Fruit fly (Drosophila melanogaster) whole organism, embryonic: ENCODE results near the gene cert.

Experiments
- Antp ChIP-seq: fragments of 200-800 bp; sonication (Bioruptor generic); optimal IDR thresholded peaks from 3 replicates; lab custom pipeline; 2016; ENCODE audit warnings: missing biosample characterization, missing genetic modification characterization
- Asciz ChIP-seq: fragments of 200-800 bp; sonication (Bioruptor generic); optimal IDR thresholded peaks from 2 replicates; lab custom pipeline; 2017; ENCODE audit warnings: missing biosample characterization, mild to moderate bottlenecking, missing genetic modification characterization, missing genetic modification reagents
- CG10979 ChIP-seq: fragments of 200-800 bp; sonication (Bioruptor generic); optimal IDR thresholded peaks from 2 replicates; lab custom pipeline; 2018; ENCODE audit warnings: missing biosample characterization, mild to moderate bottlenecking, missing genetic modification characterization, moderate library complexity
- CG11398 ChIP-seq: fragments of 200-800 bp; sonication (Bioruptor generic); optimal IDR thresholded peaks from 2 replicates; lab custom pipeline; 2016; ENCODE audit warnings: missing biosample characterization, missing genetic modification characterization
- CG12236 ChIP-seq: fragments of 200-800 bp; sonication (Bioruptor generic); optimal IDR thresholded peaks from 2 replicates; lab custom pipeline; 2016; ENCODE audit warnings: missing biosample characterization, missing genetic modification characterization
- CG12299 ChIP-seq: fragments of 200-800 bp; sonication (Bioruptor generic); optimal IDR thresholded peaks from 2 replicates; lab custom pipeline; 2018; ENCODE audit warnings: missing biosample characterization, mild to moderate bottlenecking, missing genetic modification characterization
- CG13775 ChIP-seq: fragments of 200-800 bp; sonication (Bioruptor generic); optimal IDR thresholded peaks from 3 replicates; lab custom pipeline; 2017; ENCODE audit warnings: missing biosample characterization, mild to moderate bottlenecking, missing genetic modification characterization
- CG14014 ChIP-seq: fragments of 200-800 bp; sonication (Bioruptor generic); IDR thresholded peaks from 2 replicates; pipeline ENCODE4 v1.3.6; 2022; ENCODE audit warnings: missing biosample characterization, missing genetic modification characterization
- CG15269 ChIP-seq: fragments of 200-800 bp; sonication (Bioruptor generic); optimal IDR thresholded peaks from 2 replicates; lab custom pipeline; 2018; ENCODE audit warnings: missing biosample characterization, mild to moderate bottlenecking, missing genetic modification characterization, moderate library complexity
- CG15479 ChIP-seq: fragments of 200-800 bp; sonication (Bioruptor generic); optimal IDR thresholded peaks from 3 replicates; lab custom pipeline; 2019; ENCODE audit warnings: missing biosample characterization, mild to moderate bottlenecking, missing genetic modification characterization, moderate library complexity
- CG17385 ChIP-seq: fragments of 200-800 bp; sonication (Bioruptor generic); optimal IDR thresholded peaks from 3 replicates; lab custom pipeline; 2018; ENCODE audit warnings: missing biosample characterization, mild to moderate bottlenecking, missing genetic modification characterization
- CG1792 ChIP-seq: fragments of 200-800 bp; sonication (Bioruptor generic); optimal IDR thresholded peaks from 2 replicates; lab custom pipeline; 2016; ENCODE audit warnings: missing biosample characterization, missing genetic modification characterization
- CG18619 ChIP-seq: fragments of 200-800 bp; sonication (Bioruptor generic); optimal IDR thresholded peaks from 3 replicates; lab custom pipeline; 2017; ENCODE audit warnings: missing biosample characterization, mild to moderate bottlenecking, missing genetic modification characterization
- CG2120 ChIP-seq: fragments of 200-800 bp; sonication (Bioruptor generic); optimal IDR thresholded peaks from 3 replicates; lab custom pipeline; 2016; ENCODE audit warnings: missing biosample characterization, missing genetic modification characterization
- CG2202 ChIP-seq: fragments of 200-800 bp; sonication (Bioruptor generic); optimal IDR thresholded peaks from 2 replicates; lab custom pipeline; 2018; ENCODE audit warnings: missing biosample characterization, mild to moderate bottlenecking, missing genetic modification characterization
- CG34376 ChIP-seq: fragments of 200-800 bp; sonication (Bioruptor generic); optimal IDR thresholded peaks from 2 replicates; lab custom pipeline; 2018; ENCODE audit warnings: missing biosample characterization, mild to moderate bottlenecking, missing genetic modification characterization
- CG42726 ChIP-seq: fragments of 200-800 bp; sonication (Bioruptor generic); IDR thresholded peaks from 2 replicates; pipeline ENCODE4 v1.3.6; 2022; ENCODE audit warnings: missing biosample characterization, missing genetic modification characterization; ENCODE audit not compliant: partially characterized antibody
- CG6254 ChIP-seq: fragments of 200-800 bp; sonication (Bioruptor generic); optimal IDR thresholded peaks from 3 replicates; lab custom pipeline; 2017; ENCODE audit warnings: mild to moderate bottlenecking, missing biosample characterization, missing genetic modification reagents, missing genetic modification characterization
- CG7372 ChIP-seq: fragments of 200-800 bp; sonication (Bioruptor generic); IDR thresholded peaks from 2 replicates; pipeline ENCODE4 v1.3.6; 2022; ENCODE audit warnings: missing biosample characterization, missing genetic modification characterization
- CG7928 ChIP-seq: fragments of 200-800 bp; sonication (Bioruptor generic); optimal IDR thresholded peaks from 2 replicates; lab custom pipeline; 2017; ENCODE audit warnings: missing biosample characterization, mild to moderate bottlenecking, missing genetic modification characterization
- CoRest ChIP-seq: fragments of 200-800 bp; sonication (Bioruptor generic); optimal IDR thresholded peaks from 3 replicates; lab custom pipeline; 2018; ENCODE audit warnings: missing biosample characterization, mild to moderate bottlenecking, missing genetic modification characterization, moderate library complexity
- Dll ChIP-seq: fragments of 200-800 bp; sonication (Bioruptor generic); IDR thresholded peaks from 4 replicates; pipeline ENCODE4 v1.3.6; 2022; ENCODE audit warnings: missing biosample characterization, missing genetic modification characterization; ENCODE audit not compliant: partially characterized antibody
- Dp ChIP-seq: fragments of 200-800 bp; sonication (Bioruptor generic); optimal IDR thresholded peaks from 2 replicates; lab custom pipeline; 2018; ENCODE audit warnings: missing biosample characterization, mild to moderate bottlenecking, missing genetic modification characterization, moderate library complexity
- Ets65A ChIP-seq: fragments of 200-800 bp; sonication (Bioruptor generic); peaks from one replicate; lab custom pipeline; 2016; ENCODE audit warnings: missing biosample characterization, missing genetic modification characterization
- Lhr ChIP-seq: fragments of 200-800 bp; sonication (Bioruptor generic); optimal IDR thresholded peaks from 3 replicates; lab custom pipeline; 2017; ENCODE audit warnings: mild to moderate bottlenecking, missing biosample characterization, missing genetic modification reagents, missing genetic modification characterization
- Med ChIP-seq: fragments of 200-800 bp; sonication (Bioruptor generic); peaks from one replicate; lab custom pipeline; 2016; ENCODE audit warnings: missing biosample characterization, missing genetic modification characterization, mild to moderate bottlenecking, inconsistent platforms, moderate library complexity
- Neu2 ChIP-seq: fragments of 200-800 bp; sonication (Bioruptor generic); optimal IDR thresholded peaks from 3 replicates; lab custom pipeline; 2016; ENCODE audit warnings: missing biosample characterization, missing genetic modification characterization, borderline replicate concordance
- Scr ChIP-seq: fragments of 200-800 bp; sonication (Bioruptor generic); IDR thresholded peaks from 2 replicates; pipeline ENCODE4 v1.3.6; 2022; ENCODE audit warnings: missing biosample characterization, missing genetic modification characterization; ENCODE audit not compliant: partially characterized antibody
- Side ChIP-seq: fragments of 200-800 bp; sonication (Bioruptor generic); optimal IDR thresholded peaks from 2 replicates; lab custom pipeline; 2016; ENCODE audit warnings: missing biosample characterization, missing genetic modification characterization
- Sox102F ChIP-seq: fragments of 200-800 bp; sonication (Bioruptor generic); optimal IDR thresholded peaks from 2 replicates; lab custom pipeline; 2018; ENCODE audit warnings: missing biosample characterization, mild to moderate bottlenecking, missing genetic modification characterization, moderate library complexity
- bbx ChIP-seq: fragments of 200-800 bp; sonication (Bioruptor generic); IDR thresholded peaks from 2 replicates; pipeline ENCODE4 v1.3.6; 2022; ENCODE audit warnings: missing biosample characterization, missing genetic modification characterization; ENCODE audit not compliant: partially characterized antibody
- crol ChIP-seq: fragments of 200-800 bp; sonication (Bioruptor generic); IDR thresholded peaks from 2 replicates; pipeline ENCODE4 v1.3.6; 2022; ENCODE audit warnings: missing biosample characterization, missing genetic modification characterization
- crp ChIP-seq, 2 experiments: fragments of 200-800 bp; sonication (Bioruptor generic); optimal IDR thresholded peaks; 2 replicates in 1 of 2; 3 replicates in 1 of 2; lab custom pipeline; 2017; ENCODE audit warnings: missing biosample characterization in 2 of 2, missing genetic modification characterization in 2 of 2, mild to moderate bottlenecking in 1 of 2, moderate library complexity in 1 of 2
- ken ChIP-seq: fragments of 200-800 bp; sonication (Bioruptor generic); IDR thresholded peaks from 3 replicates; pipeline ENCODE4 v1.3.6; 2022; ENCODE audit warnings: missing biosample characterization, missing genetic modification characterization
- lilli ChIP-seq: fragments of 200-800 bp; sonication (Bioruptor generic); optimal IDR thresholded peaks from 3 replicates; lab custom pipeline; 2016; ENCODE audit warnings: missing biosample characterization, missing genetic modification characterization
- maf-S ChIP-seq: fragments of 200-800 bp; sonication (Bioruptor generic); optimal IDR thresholded peaks from 2 replicates; lab custom pipeline; 2016; ENCODE audit warnings: missing biosample characterization, missing genetic modification characterization
- mld ChIP-seq: fragments of 200-800 bp; sonication (Bioruptor generic); IDR thresholded peaks from 3 replicates; pipeline ENCODE4 v1.3.6; 2022; ENCODE audit warnings: missing biosample characterization, missing genetic modification characterization; ENCODE audit not compliant: partially characterized antibody
- nerfin-1 ChIP-seq: fragments of 200-800 bp; sonication (Bioruptor generic); optimal IDR thresholded peaks from 3 replicates; lab custom pipeline; 2019; ENCODE audit warnings: missing biosample characterization, mild to moderate bottlenecking, missing genetic modification characterization, moderate library complexity
- p53 ChIP-seq: fragments of 200-800 bp; sonication (Bioruptor generic); optimal IDR thresholded peaks from 2 replicates; lab custom pipeline; 2016; ENCODE audit warnings: missing biosample characterization, missing genetic modification characterization
- row ChIP-seq: fragments of 200-800 bp; sonication (Bioruptor generic); IDR thresholded peaks from 3 replicates; pipeline ENCODE4 v1.3.6; 2022; ENCODE audit warnings: missing biosample characterization, missing genetic modification characterization
- tna ChIP-seq: fragments of 200-800 bp; sonication (Bioruptor generic); IDR thresholded peaks from 2 replicates; pipeline ENCODE4 v1.3.6; 2022; ENCODE audit warnings: missing biosample characterization, missing genetic modification characterization; ENCODE audit not compliant: partially characterized antibody
- trem ChIP-seq: fragments of 200-800 bp; optimal IDR thresholded peaks from 3 replicates; lab custom pipeline; 2019; ENCODE audit warnings: missing biosample characterization, mild to moderate bottlenecking, missing genetic modification characterization, moderate library complexity
- unc-4 ChIP-seq: fragments of 200-800 bp; sonication (Bioruptor generic); IDR thresholded peaks from 2 replicates; pipeline ENCODE4 v1.3.6; 2022; ENCODE audit warnings: missing biosample characterization, missing genetic modification characterization; ENCODE audit not compliant: partially characterized antibody
- vnd ChIP-seq: fragments of 200-800 bp; sonication (Bioruptor generic); IDR thresholded peaks from 3 replicates; pipeline ENCODE4 v1.3.6; 2022; ENCODE audit warnings: missing biosample characterization, missing genetic modification characterization; ENCODE audit not compliant: partially characterized antibody
- z ChIP-seq: fragments of 200-800 bp; sonication (Bioruptor generic); IDR thresholded peaks from 3 replicates; pipeline ENCODE4 v1.3.6; 2022; ENCODE audit warnings: missing biosample characterization, missing genetic modification characterization
- zf30C ChIP-seq: fragments of 200-800 bp; sonication (Bioruptor generic); optimal IDR thresholded peaks from 3 replicates; lab custom pipeline; 2018; ENCODE audit warnings: missing biosample characterization, mild to moderate bottlenecking, missing genetic modification characterization
- zfh2 ChIP-seq: fragments of 200-800 bp; sonication (Bioruptor generic); optimal IDR thresholded peaks from 2 replicates; lab custom pipeline; 2016; ENCODE audit warnings: missing biosample characterization, missing genetic modification characterization

cert gene

DNA sequence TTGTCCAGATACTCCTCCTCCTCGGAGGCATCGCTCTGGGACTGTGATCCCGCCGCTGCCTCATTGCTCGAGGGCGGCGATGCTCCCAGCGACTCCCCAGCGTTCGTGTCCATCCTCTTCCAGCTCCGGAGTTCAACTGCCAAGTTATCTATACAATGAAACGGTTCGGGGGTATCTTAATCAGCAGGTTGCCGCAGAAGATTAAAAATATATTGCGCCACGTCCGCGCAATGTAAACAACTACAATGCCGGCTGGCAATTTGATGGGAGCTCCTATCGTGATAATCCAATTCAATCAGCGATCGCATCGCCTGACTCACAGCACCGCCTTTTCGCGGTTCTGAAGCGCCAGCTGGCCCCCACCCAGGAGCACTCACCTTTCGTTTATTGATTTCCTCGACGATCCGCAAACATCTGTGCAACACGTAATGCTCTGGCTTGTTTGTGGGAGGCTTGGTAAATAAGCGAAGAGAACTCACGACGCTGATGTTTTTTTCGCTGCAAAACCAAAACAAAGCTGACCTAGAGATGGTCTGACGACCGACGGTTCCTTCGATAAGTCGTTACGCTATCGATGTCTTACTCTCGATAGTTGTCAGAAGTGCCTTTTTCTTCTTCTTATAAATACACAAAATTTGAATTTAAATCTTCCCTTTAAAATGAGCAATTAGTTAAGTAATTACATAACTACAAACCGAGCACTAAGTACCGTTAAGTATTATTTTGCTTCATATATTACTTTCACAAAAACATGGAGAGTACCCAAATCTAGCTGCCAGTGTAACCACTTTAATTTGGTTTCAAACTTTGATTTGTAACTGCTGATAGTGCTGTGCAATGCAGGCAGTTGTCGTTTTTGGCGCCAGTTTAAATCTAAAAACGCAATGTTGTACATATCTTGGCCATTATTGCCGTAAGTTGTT, at the start of gene cert (continued):
- TF ChIP-seq CG17385 (GFP tag; lab: Kevin White, UChicago) (peak; percentile 96), CG11398 (GFP tag; lab: Kevin White, UChicago) (no peak), CG34376 (peak; percentile 33), CG13775 (GFP tag; lab: Kevin White, UChicago) (peak; percentile 33), nerfin-1 (tag; lab: Kevin White, UChicago) (no peak), row (peak; percentile 53), ken (no peak), mld (GFP tag; lab: Robert Waterston, UW) (peak; percentile 83; the same call in 2 of the 3 replicates), CoRest (tag; lab: Kevin White, UChicago) (peak; percentile 33), Neu2 (GFP tag; lab: Kevin White, UChicago) (no peak), CG2120 (GFP tag; lab: Kevin White, UChicago) (peak; percentile 60), CG6254 (no peak), crp (GFP tag; optimal IDR thresholded peaks at IDR 0.05; lab: Kevin White, UChicago) (peak in 1 of 2 experiments; percentile 75), zfh2 (GFP tag; lab: Kevin White, UChicago) (no peak), maf-S (GFP tag; lab: Kevin White, UChicago) (peak; percentile 12), Scr (GFP tag; lab: Robert Waterston, UW) (peak; percentile 92), Asciz (no peak), Ets65A (GFP tag; lab: Kevin White, UChicago) (peak; percentile 94), Dll (GFP tag; lab: Robert Waterston, UW) (peak; percentile 92), CG10979 (no peak), vnd (GFP tag; lab: Robert Waterston, UW) (peak; percentile 90), Lhr (GFP tag; lab: Kevin White, UChicago) (peak; percentile 37), trem (tag; lab: Kevin White, UChicago) (peak; percentile 60), CG42726 (GFP tag; lab: Robert Waterston, UW) (peak; percentile 80; the same call in 1 of the 2 replicates), Antp (GFP tag; lab: Kevin White, UChicago) (no peak), CG2202 (tag; lab: Kevin White, UChicago) (no peak), zf30C (GFP tag; lab: Kevin White, UChicago) (no peak), bbx (GFP tag; lab: Robert Waterston, UW) (peak; percentile 82), crol (GFP tag; lab: Robert Waterston, UW) (no peak), CG12236 (GFP tag; lab: Kevin White, UChicago) (no peak), Med (peak; percentile 81), Sox102F (GFP tag; lab: Kevin White, UChicago) (no peak), CG15479 (GFP tag; lab: Kevin White, UChicago) (no peak), Side (GFP tag; lab: Kevin White, UChicago) (no peak), z (GFP tag; lab: Robert Waterston, UW) (no peak), CG15269 (tag; lab: Kevin White, UChicago) (no peak), CG7928 (GFP tag; lab: Kevin White, UChicago) (no peak), p53 (GFP tag; lab: Kevin White, UChicago) (peak; percentile 38), Dp (GFP tag; lab: Kevin White, UChicago) (peak; percentile 87), CG18619 (GFP tag; lab: Kevin White, UChicago) (peak; percentile 11), CG7372 (no peak), CG1792 (GFP tag; lab: Kevin White, UChicago) (no peak), lilli (GFP tag; lab: Kevin White, UChicago) (peak; percentile 48), CG14014 (GFP tag; lab: Robert Waterston, UW) (no peak), CG12299 (tag; lab: Kevin White, UChicago) (no peak), tna (GFP tag; lab: Robert Waterston, UW) (peak; percentile 76), unc-4 (GFP tag; lab: Robert Waterston, UW) (peak; percentile 88)
